Fruit fly (Drosophila melanogaster) whole organism, embryonic: ENCODE results near the gene Rab39.

Source experiments
- Awh ChIP-seq: fragments of 200-800 bp; sonication (Bioruptor generic); IDR thresholded peaks from 2 replicates; pipeline ENCODE4, ENCODE4 v1.3.6; 2022; ENCODE audit warnings: missing biosample characterization, missing genetic modification characterization
- Bdp1 ChIP-seq: fragments of 200-800 bp; sonication (Bioruptor generic); optimal IDR thresholded peaks from 3 replicates; lab custom pipeline; 2016; ENCODE audit warnings: missing biosample characterization, missing genetic modification characterization
- Blimp-1 ChIP-seq: fragments of 200-800 bp; sonication (Bioruptor generic); optimal IDR thresholded peaks from 3 replicates; lab custom pipeline; 2018; ENCODE audit warnings: missing biosample characterization, missing genetic modification characterization, mild to moderate bottlenecking, moderate library complexity, missing genetic modification reagents
- CG1024 ChIP-seq: fragments of 200-800 bp; sonication (Bioruptor generic); IDR thresholded peaks from 2 replicates; pipeline ENCODE4 v1.3.6; 2022; ENCODE audit warnings: missing biosample characterization, missing genetic modification characterization
- CG10462 ChIP-seq: fragments of 200-800 bp; sonication (Bioruptor generic); optimal IDR thresholded peaks from 2 replicates; lab custom pipeline; 2016; ENCODE audit warnings: missing biosample characterization, missing genetic modification characterization
- CG10543 ChIP-seq: fragments of 200-800 bp; sonication (Bioruptor generic); optimal IDR thresholded peaks from 3 replicates; lab custom pipeline; 2017; ENCODE audit warnings: missing biosample characterization, mild to moderate bottlenecking, missing genetic modification characterization, moderate library complexity
- CG11247 ChIP-seq: fragments of 200-800 bp; sonication (Bioruptor generic); IDR thresholded peaks from 2 replicates; pipeline ENCODE4 v1.3.6; 2022; ENCODE audit warnings: missing biosample characterization, missing genetic modification characterization
- CG11560 ChIP-seq: fragments of 200-800 bp; sonication (Bioruptor generic); IDR thresholded peaks from 3 replicates; pipeline ENCODE4 v1.3.6; 2022; ENCODE audit warnings: missing biosample characterization, missing genetic modification characterization
- CG1233 ChIP-seq: fragments of 200-800 bp; sonication (Bioruptor generic); optimal IDR thresholded peaks from 4 replicates; lab custom pipeline; 2018; ENCODE audit warnings: missing biosample characterization, mild to moderate bottlenecking, missing genetic modification characterization
- CG12659 ChIP-seq: fragments of 200-800 bp; sonication (Bioruptor generic); optimal IDR thresholded peaks from 3 replicates; lab custom pipeline; 2017; ENCODE audit warnings: mild to moderate bottlenecking, missing biosample characterization, missing genetic modification reagents, missing genetic modification characterization
- CG12769 ChIP-seq: fragments of 200-800 bp; sonication (Bioruptor generic); optimal IDR thresholded peaks from 2 replicates; lab custom pipeline; 2019; ENCODE audit warnings: missing biosample characterization, mild to moderate bottlenecking, missing genetic modification characterization, moderate library complexity
- CG3163 ChIP-seq: fragments of 200-800 bp; sonication (Bioruptor generic); optimal IDR thresholded peaks from 3 replicates; lab custom pipeline; 2016; ENCODE audit warnings: missing biosample characterization, missing genetic modification characterization
- CG34422 ChIP-seq: fragments of 200-800 bp; sonication (Bioruptor generic); IDR thresholded peaks from 3 replicates; pipeline ENCODE4 v1.3.6; 2022; ENCODE audit warnings: missing biosample characterization, missing genetic modification characterization
- CG4328 ChIP-seq: fragments of 200-800 bp; sonication (Bioruptor generic); optimal IDR thresholded peaks from 3 replicates; lab custom pipeline; 2017; ENCODE audit warnings: missing biosample characterization, missing genetic modification reagents, missing genetic modification characterization
- CG4617 ChIP-seq: fragments of 200-800 bp; sonication (Bioruptor generic); optimal IDR thresholded peaks from 3 replicates; lab custom pipeline; 2016; ENCODE audit warnings: missing biosample characterization, missing genetic modification characterization, borderline replicate concordance
- CG4854 ChIP-seq: fragments of 200-800 bp; sonication (Bioruptor generic); optimal IDR thresholded peaks from 2 replicates; lab custom pipeline; 2016; ENCODE audit warnings: missing biosample characterization, missing genetic modification characterization, inconsistent platforms
- CG5180 ChIP-seq: fragments of 200-800 bp; sonication (Bioruptor generic); optimal IDR thresholded peaks from 3 replicates; lab custom pipeline; 2017; ENCODE audit warnings: missing biosample characterization, missing genetic modification characterization, mild to moderate bottlenecking, moderate library complexity, missing genetic modification reagents
- CG6654 ChIP-seq: fragments of 200-800 bp; sonication (Bioruptor generic); optimal IDR thresholded peaks from 2 replicates; lab custom pipeline; 2017; ENCODE audit warnings: missing biosample characterization, mild to moderate bottlenecking, missing genetic modification characterization
- CG6791 ChIP-seq: fragments of 200-800 bp; sonication (Bioruptor generic); IDR thresholded peaks from 3 replicates; pipeline ENCODE4 v1.3.6; 2022; ENCODE audit warnings: missing biosample characterization, missing genetic modification characterization; ENCODE audit not compliant: partially characterized antibody
- CG7987 ChIP-seq: fragments of 200-800 bp; sonication (Bioruptor generic); optimal IDR thresholded peaks from 2 replicates; lab custom pipeline; 2018; ENCODE audit warnings: missing biosample characterization, mild to moderate bottlenecking, missing genetic modification characterization, moderate library complexity
- CG9797 ChIP-seq: fragments of 200-800 bp; sonication (Bioruptor generic); optimal IDR thresholded peaks from 3 replicates; lab custom pipeline; 2018; ENCODE audit warnings: missing biosample characterization, mild to moderate bottlenecking, missing genetic modification characterization
- CG9876 ChIP-seq: fragments of 200-800 bp; sonication (Bioruptor generic); optimal IDR thresholded peaks from 2 replicates; lab custom pipeline; 2016; ENCODE audit warnings: missing biosample characterization, missing genetic modification characterization
- Dbx ChIP-seq: fragments of 200-800 bp; sonication (Bioruptor generic); IDR thresholded peaks from 3 replicates; pipeline ENCODE4 v1.3.6; 2022; ENCODE audit warnings: missing biosample characterization, missing genetic modification characterization
- Dek ChIP-seq: fragments of 200-800 bp; sonication (Bioruptor generic); optimal IDR thresholded peaks from 3 replicates; lab custom pipeline; 2019; ENCODE audit warnings: missing biosample characterization, mild to moderate bottlenecking, missing genetic modification characterization, moderate library complexity
- Fer1 ChIP-seq: fragments of 200-800 bp; sonication (Bioruptor generic); optimal IDR thresholded peaks from 2 replicates; lab custom pipeline; 2017; ENCODE audit warnings: missing biosample characterization, mild to moderate bottlenecking, missing genetic modification characterization
- GATAe ChIP-seq: fragments of 200-800 bp; sonication (Bioruptor generic); conservative IDR thresholded peaks from 2 replicates; pipeline ENCODE4 v1.3.6; 2022; ENCODE audit warnings: missing biosample characterization, missing genetic modification characterization
- Gsc ChIP-seq: fragments of 200-800 bp; sonication (Bioruptor generic); IDR thresholded peaks from 2 replicates; pipeline ENCODE4 v1.3.6; 2022; ENCODE audit warnings: missing biosample characterization, missing genetic modification characterization
- HmgZ ChIP-seq: fragments of 200-800 bp; sonication (Bioruptor generic); optimal IDR thresholded peaks from 2 replicates; lab custom pipeline; 2018; ENCODE audit warnings: missing biosample characterization, mild to moderate bottlenecking, missing genetic modification characterization
- Hr3 ChIP-seq: fragments of 200-800 bp; sonication (Bioruptor generic); optimal IDR thresholded peaks from 3 replicates; lab custom pipeline; 2016; ENCODE audit warnings: missing biosample characterization, missing genetic modification characterization
- MBD-R2 ChIP-seq: fragments of 200-800 bp; sonication (Bioruptor generic); IDR thresholded peaks from 2 replicates; pipeline ENCODE4 v1.3.6; 2022; ENCODE audit warnings: missing biosample characterization, missing genetic modification characterization
- NC2α ChIP-seq: fragments of 200-800 bp; sonication (Bioruptor generic); optimal IDR thresholded peaks from 2 replicates; lab custom pipeline; 2016; ENCODE audit warnings: missing biosample characterization, missing genetic modification characterization
- Nf-YC ChIP-seq: fragments of 200-800 bp; optimal IDR thresholded peaks from 3 replicates; lab custom pipeline; 2019; ENCODE audit warnings: missing biosample characterization, mild to moderate bottlenecking, missing genetic modification characterization, moderate library complexity
- Spps ChIP-seq: fragments of 200-800 bp; sonication (Bioruptor generic); optimal IDR thresholded peaks from 2 replicates; lab custom pipeline; 2018; ENCODE audit warnings: missing biosample characterization, mild to moderate bottlenecking, missing genetic modification characterization
- Usf ChIP-seq: fragments of 200-800 bp; sonication (Bioruptor generic); optimal IDR thresholded peaks from 2 replicates; lab custom pipeline; 2017; ENCODE audit warnings: missing genotype, missing biosample characterization, missing genetic modification characterization
- Xrp1 ChIP-seq: fragments of 200-800 bp; sonication (Bioruptor generic); IDR thresholded peaks from 2 replicates; pipeline ENCODE4 v1.3.6; 2022; ENCODE audit warnings: missing biosample characterization, missing genetic modification characterization
- ase ChIP-seq: fragments of 200-800 bp; sonication (Bioruptor generic); IDR thresholded peaks from 3 replicates; pipeline ENCODE4 v1.3.6; 2022; ENCODE audit warnings: missing biosample characterization, missing genetic modification characterization
- ato ChIP-seq: fragments of 200-800 bp; sonication (Bioruptor generic); IDR thresholded peaks from 2 replicates; pipeline ENCODE4 v1.3.6; 2022; ENCODE audit warnings: missing biosample characterization, missing genetic modification characterization; ENCODE audit not compliant: partially characterized antibody
- bowl ChIP-seq: fragments of 200-800 bp; sonication (Bioruptor generic); IDR thresholded peaks from 2 replicates; pipeline ENCODE4 v1.3.6; 2022; ENCODE audit warnings: missing biosample characterization, missing genetic modification characterization
- fru ChIP-seq: fragments of >200 bp; optimal IDR thresholded peaks from 2 replicates; lab custom pipeline; 2017
- gcm ChIP-seq: fragments of 200-800 bp; sonication (Bioruptor generic); optimal IDR thresholded peaks from 2 replicates; lab custom pipeline; 2019; ENCODE audit warnings: missing biosample characterization, mild to moderate bottlenecking, missing genetic modification characterization, moderate library complexity
- gcm2 ChIP-seq: fragments of 200-800 bp; sonication (Bioruptor generic); optimal IDR thresholded peaks from 2 replicates; lab custom pipeline; 2016; ENCODE audit warnings: missing biosample characterization, missing genetic modification characterization
- hbn ChIP-seq: fragments of 200-800 bp; sonication (Bioruptor generic); IDR thresholded peaks from 2 replicates; pipeline ENCODE4 v1.3.6; 2022; ENCODE audit warnings: missing biosample characterization, missing genetic modification characterization; ENCODE audit not compliant: partially characterized antibody
- her ChIP-seq: fragments of 200-800 bp; sonication (Bioruptor generic); optimal IDR thresholded peaks from 2 replicates; lab custom pipeline; 2016; ENCODE audit warnings: missing biosample characterization, missing genetic modification characterization
- jigr1 ChIP-seq: fragments of 200-800 bp; sonication (Bioruptor generic); IDR thresholded peaks from 3 replicates; pipeline ENCODE4 v1.3.6; 2022; ENCODE audit warnings: missing biosample characterization, missing genetic modification characterization
- lola ChIP-seq, 3 experiments: fragments of >200 bp in 2 of 3; fragments of 200-800 bp in 1 of 3; sonication (Bioruptor generic) in 1 of 3; optimal IDR thresholded peaks; 2 replicates each; lab custom pipeline; 2017 to 2019; ENCODE audit warnings: missing biosample characterization in 3 of 3, missing genetic modification characterization in 3 of 3, mild to moderate bottlenecking in 1 of 3, moderate library complexity in 1 of 3
- oc ChIP-seq: fragments of 200-800 bp; sonication (Bioruptor generic); optimal IDR thresholded peaks from 2 replicates; lab custom pipeline; 2018; ENCODE audit warnings: missing biosample characterization, mild to moderate bottlenecking, missing genetic modification characterization, moderate library complexity
- org-1 ChIP-seq: fragments of 200-800 bp; sonication (Bioruptor generic); optimal IDR thresholded peaks from 2 replicates; lab custom pipeline; 2017; ENCODE audit warnings: missing biosample characterization, missing genetic modification characterization
- sima ChIP-seq: fragments of 200-800 bp; sonication (Bioruptor generic); optimal IDR thresholded peaks from 2 replicates; lab custom pipeline; 2016; ENCODE audit warnings: missing biosample characterization, missing genetic modification characterization
- slp2 ChIP-seq: fragments of 200-800 bp; sonication (Bioruptor generic); optimal IDR thresholded peaks from 2 replicates; lab custom pipeline; 2016; ENCODE audit warnings: missing biosample characterization, missing genetic modification characterization
- tin ChIP-seq: fragments of 200-800 bp; sonication (Bioruptor generic); optimal IDR thresholded peaks from 3 replicates; lab custom pipeline; 2016; ENCODE audit warnings: missing biosample characterization, missing genetic modification characterization
- tio ChIP-seq: fragments of 200-800 bp; sonication (Bioruptor generic); optimal IDR thresholded peaks from 2 replicates; lab custom pipeline; 2017; ENCODE audit warnings: missing biosample characterization, missing genetic modification characterization, inconsistent platforms

The Rab39 gene

DNA sequence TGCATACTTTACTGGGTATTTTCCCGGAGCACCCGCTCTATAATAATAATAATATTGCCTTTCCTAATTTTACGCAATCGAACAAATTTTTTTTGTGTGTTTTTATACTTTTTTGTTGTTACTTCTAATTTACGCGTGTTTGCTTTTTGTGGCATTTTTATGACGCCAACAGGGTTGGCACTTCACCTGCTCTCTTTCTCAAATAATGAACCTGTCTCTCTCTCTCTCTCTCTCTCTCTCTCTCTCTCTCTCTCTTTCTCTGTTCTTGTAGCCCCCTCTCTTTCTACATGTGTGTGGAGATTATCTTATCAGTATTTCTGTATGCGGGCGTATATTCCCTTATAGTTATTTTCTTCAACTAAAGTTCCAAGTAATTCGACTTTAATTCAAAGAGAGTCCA lies 44.0 kb upstream of the Rab39 start (continued):
- TF ChIP-seq NC2α (GFP tag; lab: Kevin White, UChicago) (no peak), Dek (no peak), ase (GFP tag; lab: Robert Waterston, UW) (no peak), CG10543 (GFP tag; lab: Kevin White, UChicago) (peak; percentile 57), CG3163 (GFP tag; lab: Kevin White, UChicago) (peak; percentile 85), gcm (GFP tag; lab: Kevin White, UChicago) (peak; percentile 74), CG1233 (GFP tag; lab: Kevin White, UChicago) (peak; percentile 51), CG7987 (GFP tag; lab: Kevin White, UChicago) (peak; percentile 46), CG4854 (GFP tag; lab: Kevin White, UChicago) (peak; percentile 33), MBD-R2 (GFP tag; lab: Robert Waterston, UW) (no peak; the same call in 1 of the 2 replicates), CG9876 (GFP tag; lab: Kevin White, UChicago) (no peak), Blimp-1 (peak; percentile 45), Gsc (GFP tag; lab: Robert Waterston, UW) (no peak), CG9797 (GFP tag; lab: Kevin White, UChicago) (no peak), CG5180 (GFP tag; lab: Kevin White, UChicago) (peak; percentile 73), CG4328 (GFP tag; lab: Kevin White, UChicago) (peak; percentile 49), Fer1 (GFP tag; lab: Kevin White, UChicago) (peak; percentile 85), fru (lab: Kevin White, UChicago) (no peak), CG1024 (GFP tag; lab: Robert Waterston, UW) (no peak), CG11560 (tag; lab: Robert Waterston, UW) (no peak), CG12769 (no peak), CG6791 (GFP tag; lab: Robert Waterston, UW) (no peak), CG4617 (GFP tag; lab: Kevin White, UChicago) (no peak), bowl (GFP tag; lab: Robert Waterston, UW) (0 out of 2 replicates have a peak, but pooled peaks have one; percentile 34), Hr3 (GFP tag; lab: Kevin White, UChicago) (no peak), Usf (GFP tag; lab: Kevin White, UChicago) (no peak), gcm2 (GFP tag; lab: Kevin White, UChicago) (no peak), her (GFP tag; lab: Kevin White, UChicago) (peak; percentile 36), oc (tag; lab: Kevin White, UChicago) (no peak), lola (GFP tag; optimal IDR thresholded peaks at IDR 0.05; lab: Kevin White, UChicago) (peak in 1 of 3 experiments; percentile 15), CG11247 (no peak), CG6654 (GFP tag; lab: Kevin White, UChicago) (no peak), HmgZ (peak; percentile 31), GATAe (GFP tag; lab: Robert Waterston, UW) (no peak; the same call in 1 of the 2 replicates), Awh (GFP tag; lab: Robert Waterston, UW) (peak; percentile 41; the same call in 1 of the 2 replicates), org-1 (GFP tag; lab: Kevin White, UChicago) (no peak), Dbx (GFP tag; lab: Robert Waterston, UW) (peak; percentile 56; the same call in 1 of the 3 replicates), Xrp1 (GFP tag; lab: Robert Waterston, UW) (no peak), jigr1 (GFP tag; lab: Robert Waterston, UW) (no peak), sima (GFP tag; lab: Kevin White, UChicago) (no peak), Spps (tag; lab: Kevin White, UChicago) (no peak), Bdp1 (GFP tag; lab: Kevin White, UChicago) (no peak), CG34422 (GFP tag; lab: Robert Waterston, UW) (peak; percentile 17; the same call in 1 of the 3 replicates), CG12659 (GFP tag; lab: Kevin White, UChicago) (peak; percentile 60), CG10462 (GFP tag; lab: Kevin White, UChicago) (no peak), tin (GFP tag; lab: Kevin White, UChicago) (no peak), Nf-YC (tag; lab: Kevin White, UChicago) (peak; percentile 46), hbn (GFP tag; lab: Robert Waterston, UW) (no peak), ato (GFP tag; lab: Robert Waterston, UW) (no peak), tio (GFP tag; lab: Kevin White, UChicago) (no peak), slp2 (no peak)
